Worm (Caenorhabditis elegans) whole organism, L2 larva: ENCODE measurements around the gene F49C12.5.
"Not testable (repeated sequence)": the region's sequence is repeated elsewhere in the genome, so short reads cannot be mapped to it uniquely, and the experiment has no call there.

ENCODE experiments used
- R02D3.7 ChIP-seq: fragments of 150-350 bp; optimal IDR thresholded peaks from 2 replicates; lab custom pipeline; 2014; ENCODE audit warnings: missing biosample characterization, missing genetic modification characterization
- alr-1 ChIP-seq: fragments of 150-350 bp; optimal IDR thresholded peaks from 2 replicates; lab custom pipeline; 2014; ENCODE audit warnings: missing biosample characterization, missing genetic modification characterization
- ceh-82 ChIP-seq: fragments of 150-350 bp; optimal IDR thresholded peaks from 2 replicates; lab custom pipeline; 2014; ENCODE audit warnings: missing biosample characterization, missing genetic modification characterization
- mdl-1 ChIP-seq, 2 experiments: fragments of 150-350 bp in 1 of 2; sonication (generic microtip) in 1 of 2; optimal IDR thresholded peaks; 2 replicates each; lab custom pipeline; 2017; ENCODE audit warnings: missing biosample characterization in 2 of 2, missing genetic modification characterization in 2 of 2
- nhr-12 ChIP-seq: fragments of 150-350 bp; optimal IDR thresholded peaks from 2 replicates; lab custom pipeline; 2014; ENCODE audit warnings: missing biosample characterization, missing genetic modification characterization
- nhr-25 ChIP-seq: fragments of 150-350 bp; sonication (generic microtip); optimal IDR thresholded peaks from 3 replicates; lab custom pipeline; 2014; ENCODE audit warnings: missing biosample characterization, missing genetic modification characterization
- sem-4 ChIP-seq: fragments of 150-350 bp; optimal IDR thresholded peaks from 2 replicates; lab custom pipeline; 2014; ENCODE audit warnings: missing biosample characterization, missing genetic modification reagents, missing genetic modification characterization
- snpc-4 ChIP-seq: fragments of 150-350 bp; optimal IDR thresholded peaks from 2 replicates; lab custom pipeline; 2014; ENCODE audit warnings: missing biosample characterization, missing genetic modification characterization
- unc-39 ChIP-seq: fragments of 150-350 bp; optimal IDR thresholded peaks from 2 replicates; lab custom pipeline; 2014; ENCODE audit warnings: missing biosample characterization, missing genetic modification characterization

DNA sequence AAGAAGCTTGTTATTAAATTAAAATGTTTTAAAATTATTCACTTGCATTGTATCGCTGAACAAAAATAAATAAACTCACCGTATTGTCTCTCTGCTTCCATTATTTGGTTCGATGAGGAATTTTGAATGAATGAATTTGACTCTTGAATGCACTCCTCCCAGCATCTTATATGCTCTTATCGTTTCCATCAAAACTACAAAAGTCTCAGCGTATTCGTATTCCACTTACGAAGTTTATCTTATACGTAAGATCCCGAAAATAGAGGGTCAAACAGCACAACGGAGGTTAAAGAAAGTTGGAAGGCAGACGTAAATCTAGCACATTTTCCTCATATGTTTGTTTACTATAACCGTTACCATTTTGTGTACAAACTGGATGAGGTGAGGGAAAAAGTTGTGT is 18.4 kb upstream of the F49C12.5 start, which contains the start of gene nhr-267:
- TF ChIP-seq unc-39 (tag; lab: Kevin White, UChicago); nhr-12 (tag; lab: Kevin White, UChicago); snpc-4 (tag; lab: Kevin White, UChicago); nhr-25; mdl-1 (tag; optimal IDR thresholded peaks at IDR 0.05; lab: Kevin White, UChicago); ceh-82 (tag; lab: Kevin White, UChicago); sem-4 (tag; lab: Kevin White, UChicago); alr-1 (tag; lab: Kevin White, UChicago); R02D3.7 (tag; lab: Kevin White, UChicago): not testable (repeated sequence)
